Worm (Caenorhabditis elegans): ENCODE results near the gene Y38A10A.7.

- TF ChIP-seq snpc-4 (tag; optimal IDR thresholded peaks at IDR 0.05) (no peak), nhr-12 (tag; optimal IDR thresholded peaks at IDR 0.05) (no peak), skn-1 (tag; optimal IDR thresholded peaks at IDR 0.05) (no peak), egl-27 (tag; optimal IDR thresholded peaks at IDR 0.05) (no peak)
These were observed 25.7 kb downstream of the Y38A10A.7 start for ce11 chrV:6121659-6122058.

All from whole organism, L3 larva.